Worm (Caenorhabditis elegans) whole organism, late embryonic: ENCODE measurements around the gene fbxb-18.

Experiments
- pag-3 ChIP-seq: sonication (generic microtip); optimal IDR thresholded peaks from 2 replicates; lab custom pipeline; 2016; ENCODE audit warnings: missing compliant biosample characterization, missing genetic modification characterization, borderline replicate concordance
- pax-1 ChIP-seq: fragments of 150-350 bp; optimal IDR thresholded peaks from 2 replicates; lab custom pipeline; 2014; ENCODE audit warnings: missing biosample characterization, missing genetic modification characterization
- pha-4 ChIP-seq: fragments of 150-350 bp; optimal IDR thresholded peaks from 2 replicates; lab custom pipeline; 2018; ENCODE audit warnings: missing biosample characterization, missing genetic modification reagents, missing genetic modification characterization
- pqm-1 ChIP-seq: sonication (generic microtip); optimal IDR thresholded peaks from 2 replicates; lab custom pipeline; 2016; ENCODE audit warnings: missing genetic modification characterization, missing compliant biosample characterization
- unc-86 ChIP-seq: sonication (generic microtip); optimal IDR thresholded peaks from 2 replicates; lab custom pipeline; 2016; ENCODE audit warnings: missing genetic modification characterization, missing compliant biosample characterization

DNA sequence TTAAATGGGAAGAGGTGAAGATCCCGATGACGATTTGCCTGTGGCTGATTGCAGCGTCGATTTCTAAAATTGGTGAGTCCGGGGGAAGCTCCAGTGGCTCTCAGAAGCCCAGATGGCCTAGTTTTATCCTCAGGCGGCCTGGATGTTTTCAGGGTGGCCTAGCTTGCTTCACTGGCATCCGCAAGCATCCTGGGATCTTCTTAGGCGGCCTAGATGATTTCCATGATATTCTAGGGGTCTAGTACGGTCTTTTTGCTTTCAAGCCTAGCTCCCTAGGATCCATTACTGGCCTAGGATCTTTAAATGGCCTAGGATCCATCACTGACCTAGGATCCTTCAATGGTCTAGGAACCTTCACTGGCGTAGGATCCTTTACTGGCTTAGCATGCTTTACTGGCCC lies 17.7 kb downstream of the fbxb-18 start:
- TF ChIP-seq pax-1 (tag; lab: Kevin White, UChicago) (no peak), pqm-1 (tag; lab: Kevin White, UChicago) (no peak), pha-4 (tag; lab: Kevin White, UChicago) (no peak), pag-3 (tag; lab: Kevin White, UChicago) (no peak), unc-86 (tag; lab: Kevin White, UChicago) (no peak)
